Fruit fly (Drosophila melanogaster): ENCODE data around the gene FBXO11.

DNA sequence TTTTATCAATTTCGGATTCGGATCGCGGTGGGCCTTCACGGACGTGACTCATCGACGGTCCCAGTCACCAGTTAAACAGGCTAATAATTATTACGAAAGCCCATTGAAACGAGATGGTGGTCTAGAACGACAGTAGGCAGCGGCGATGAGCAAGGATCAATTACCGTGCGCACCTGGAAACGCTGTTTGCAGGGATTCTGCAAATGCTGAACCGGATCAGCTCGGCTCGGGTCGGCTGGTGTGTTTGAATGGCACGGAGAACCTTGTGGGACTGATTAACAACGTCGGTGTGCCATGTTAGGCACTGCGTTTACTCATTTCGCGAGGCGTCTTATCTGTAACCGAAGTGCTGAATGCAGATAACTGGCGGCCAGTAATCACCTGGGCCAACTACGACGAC is 35.0 kb downstream of the FBXO11 start, which contains the start of gene Whamy:
- TF ChIP-seq br (GFP tag; optimal IDR thresholded peaks at IDR 0.05) = peak; percentile 24
- TF ChIP-seq N (GFP tag; optimal IDR thresholded peaks at IDR 0.05) = no peak

Data from whole organism, wandering third instar larva.